Fruit fly (Drosophila melanogaster) whole organism, prepupa: ENCODE measurements around the gene ssp2.
A peak's percentile ranks its signal among the peaks of the same experiment; 100 is the strongest.

Experiments
- CG10631 ChIP-seq: fragments of 200-800 bp; sonication (Bioruptor generic); optimal IDR thresholded peaks from 2 replicates; lab custom pipeline; 2016; ENCODE audit warnings: missing biosample characterization, missing genetic modification characterization
- CG10669 ChIP-seq: fragments of 200-800 bp; sonication (Bioruptor generic); optimal IDR thresholded peaks from 3 replicates; lab custom pipeline; 2018; ENCODE audit warnings: missing biosample characterization, mild to moderate bottlenecking, missing genetic modification characterization, moderate library complexity
- CG11294 ChIP-seq: fragments of 200-800 bp; sonication (Bioruptor generic); IDR thresholded peaks from 2 replicates; pipeline ENCODE4 v1.3.6; 2022; ENCODE audit warnings: missing biosample characterization, missing genetic modification characterization
- CG11902 ChIP-seq: fragments of 200-800 bp; sonication (Bioruptor generic); optimal IDR thresholded peaks from 3 replicates; lab custom pipeline; 2016; ENCODE audit warnings: missing biosample characterization, missing genetic modification characterization
- CG1621 ChIP-seq: fragments of 200-800 bp; sonication (Bioruptor generic); optimal IDR thresholded peaks from 3 replicates; lab custom pipeline; 2018; ENCODE audit warnings: missing biosample characterization, mild to moderate bottlenecking, missing genetic modification characterization
- CG16779 ChIP-seq: fragments of 200-800 bp; sonication (Bioruptor generic); optimal IDR thresholded peaks from 3 replicates; lab custom pipeline; 2017; ENCODE audit warnings: missing biosample characterization, mild to moderate bottlenecking, missing genetic modification characterization
- CG3032 ChIP-seq: fragments of 200-800 bp; optimal IDR thresholded peaks from 2 replicates; lab custom pipeline; 2019; ENCODE audit warnings: missing biosample characterization, mild to moderate bottlenecking, missing genetic modification characterization, moderate library complexity
- CG31627 ChIP-seq: fragments of 200-800 bp; sonication (Bioruptor generic); optimal IDR thresholded peaks from 3 replicates; lab custom pipeline; 2016; ENCODE audit warnings: missing biosample characterization, missing genetic modification characterization
- CG32006 ChIP-seq: fragments of 200-800 bp; sonication (Bioruptor generic); optimal IDR thresholded peaks from 3 replicates; lab custom pipeline; 2017; ENCODE audit warnings: missing biosample characterization, mild to moderate bottlenecking, missing genetic modification characterization
- CG34406 ChIP-seq: fragments of 200-800 bp; sonication (Bioruptor generic); optimal IDR thresholded peaks from 3 replicates; lab custom pipeline; 2016; ENCODE audit warnings: missing biosample characterization, missing genetic modification characterization
- CG4318 ChIP-seq: fragments of 200-800 bp; sonication (Bioruptor generic); optimal IDR thresholded peaks from 3 replicates; lab custom pipeline; 2017; ENCODE audit warnings: missing biosample characterization, mild to moderate bottlenecking, missing genetic modification characterization
- CG6276 ChIP-seq: fragments of 200-800 bp; sonication (Bioruptor generic); optimal IDR thresholded peaks from 2 replicates; lab custom pipeline; 2017; ENCODE audit warnings: missing biosample characterization, mild to moderate bottlenecking, missing genetic modification characterization
- CG6808 ChIP-seq: fragments of 200-800 bp; sonication (Bioruptor generic); optimal IDR thresholded peaks from 3 replicates; lab custom pipeline; 2017; ENCODE audit warnings: missing biosample characterization, missing genetic modification characterization, mild to moderate bottlenecking, moderate library complexity, missing genetic modification reagents
- CG6854 ChIP-seq: fragments of 200-800 bp; sonication (Bioruptor generic); optimal IDR thresholded peaks from 2 replicates; lab custom pipeline; 2017; ENCODE audit warnings: missing biosample characterization, mild to moderate bottlenecking, missing genetic modification characterization
- CG7368 ChIP-seq: fragments of 200-800 bp; sonication (Bioruptor generic); optimal IDR thresholded peaks from 3 replicates; lab custom pipeline; 2016; ENCODE audit warnings: missing biosample characterization, missing genetic modification characterization
- CG8119 ChIP-seq: fragments of 200-800 bp; sonication (Bioruptor generic); IDR thresholded peaks from 3 replicates; pipeline ENCODE4 v1.3.6; 2022; ENCODE audit warnings: missing biosample characterization, missing genetic modification characterization
- Eip78C ChIP-seq: fragments of 200-800 bp; sonication (Bioruptor generic); peaks from one replicate; lab custom pipeline; 2016; ENCODE audit warnings: missing biosample characterization, missing genetic modification characterization
- Eip93F ChIP-seq: fragments of 200-800 bp; sonication (Bioruptor generic); optimal IDR thresholded peaks from 2 replicates; lab custom pipeline; 2016; ENCODE audit warnings: missing biosample characterization, mild to moderate bottlenecking, missing genetic modification characterization
- Ets21C ChIP-seq: fragments of 200-800 bp; sonication (Bioruptor generic); optimal IDR thresholded peaks from 3 replicates; lab custom pipeline; 2016; ENCODE audit warnings: missing biosample characterization, missing genetic modification characterization
- Hr39 ChIP-seq: fragments of 200-800 bp; sonication (Bioruptor generic); optimal IDR thresholded peaks from 2 replicates; lab custom pipeline; 2016; ENCODE audit warnings: missing biosample characterization, missing genetic modification characterization
- Hr4 ChIP-seq: fragments of 200-800 bp; sonication (Bioruptor generic); optimal IDR thresholded peaks from 3 replicates; lab custom pipeline; 2016; ENCODE audit warnings: missing biosample characterization, missing genetic modification characterization
- Lpt ChIP-seq: fragments of 200-800 bp; sonication (Bioruptor generic); optimal IDR thresholded peaks from 3 replicates; lab custom pipeline; 2016; ENCODE audit warnings: missing biosample characterization, missing genetic modification characterization
- Met ChIP-seq: fragments of 200-800 bp; sonication (Bioruptor generic); optimal IDR thresholded peaks from 3 replicates; lab custom pipeline; 2016; ENCODE audit warnings: missing biosample characterization, missing genetic modification characterization
- OdsH ChIP-seq: fragments of 200-800 bp; sonication (Bioruptor generic); optimal IDR thresholded peaks from 3 replicates; lab custom pipeline; 2016; ENCODE audit warnings: missing biosample characterization, missing genetic modification characterization
- Sox102F ChIP-seq: fragments of 200-800 bp; sonication (Bioruptor generic); optimal IDR thresholded peaks from 2 replicates; lab custom pipeline; 2016; ENCODE audit warnings: missing biosample characterization, mild to moderate bottlenecking, missing genetic modification characterization
- Sox14 ChIP-seq: fragments of 200-800 bp; sonication (Bioruptor generic); optimal IDR thresholded peaks from 3 replicates; lab custom pipeline; 2016; ENCODE audit warnings: missing biosample characterization, missing genetic modification characterization
- Sox15 ChIP-seq: fragments of 200-800 bp; sonication (Bioruptor generic); optimal IDR thresholded peaks from 3 replicates; lab custom pipeline; 2016; ENCODE audit warnings: missing biosample characterization, missing genetic modification characterization
- achi ChIP-seq: fragments of 200-800 bp; sonication (Bioruptor generic); optimal IDR thresholded peaks from 3 replicates; lab custom pipeline; 2016; ENCODE audit warnings: missing biosample characterization, missing genetic modification characterization
- acj6 ChIP-seq: fragments of 200-800 bp; sonication (Bioruptor generic); optimal IDR thresholded peaks from 3 replicates; lab custom pipeline; 2016; ENCODE audit warnings: missing biosample characterization, missing genetic modification characterization
- cyc ChIP-seq: fragments of 200-800 bp; sonication (Bioruptor generic); optimal IDR thresholded peaks from 3 replicates; lab custom pipeline; 2016; ENCODE audit warnings: missing biosample characterization, missing genetic modification characterization
- dac ChIP-seq: fragments of 200-800 bp; sonication (Bioruptor generic); optimal IDR thresholded peaks from 2 replicates; lab custom pipeline; 2017; ENCODE audit warnings: missing biosample characterization, mild to moderate bottlenecking, missing genetic modification characterization
- eg ChIP-seq: fragments of 200-800 bp; sonication (Bioruptor generic); IDR thresholded peaks from 3 replicates; pipeline ENCODE4 v1.3.6; 2022; ENCODE audit warnings: missing biosample characterization, missing genetic modification characterization
- esn ChIP-seq: fragments of 200-800 bp; sonication (Bioruptor generic); optimal IDR thresholded peaks from 2 replicates; lab custom pipeline; 2016; ENCODE audit warnings: missing biosample characterization, mild to moderate bottlenecking, missing genetic modification characterization, moderate library complexity
- fd59A ChIP-seq: fragments of 200-800 bp; sonication (Bioruptor generic); optimal IDR thresholded peaks from 2 replicates; lab custom pipeline; 2017; ENCODE audit warnings: missing biosample characterization, mild to moderate bottlenecking, missing genetic modification characterization, missing genetic modification reagents
- fd85E ChIP-seq: fragments of 200-800 bp; sonication (Bioruptor generic); optimal IDR thresholded peaks from 3 replicates; lab custom pipeline; 2016; ENCODE audit warnings: missing biosample characterization, missing genetic modification characterization
- fkh ChIP-seq: fragments of 200-800 bp; sonication (Bioruptor generic); optimal IDR thresholded peaks from 3 replicates; lab custom pipeline; 2017; ENCODE audit warnings: missing biosample characterization, mild to moderate bottlenecking, missing genetic modification characterization, moderate library complexity
- net ChIP-seq: fragments of 200-800 bp; sonication (Bioruptor generic); optimal IDR thresholded peaks from 3 replicates; lab custom pipeline; 2016; ENCODE audit warnings: missing biosample characterization, missing genetic modification characterization
- pdm3 ChIP-seq: fragments of 200-800 bp; sonication (Bioruptor generic); optimal IDR thresholded peaks from 3 replicates; lab custom pipeline; 2016; ENCODE audit warnings: missing biosample characterization, missing genetic modification characterization
- salr ChIP-seq, 2 experiments: fragments of 200-800 bp; sonication (Bioruptor generic); optimal IDR thresholded peaks; 3 replicates each; lab custom pipeline; 2016 to 2018; ENCODE audit warnings: missing biosample characterization in 2 of 2, missing genetic modification characterization in 2 of 2, mild to moderate bottlenecking in 1 of 2
- ss ChIP-seq, 2 experiments: fragments of 200-800 bp; sonication (Bioruptor generic); optimal IDR thresholded peaks; 2 replicates in 1 of 2; 3 replicates in 1 of 2; lab custom pipeline; 2017 to 2018; ENCODE audit warnings: mild to moderate bottlenecking in 2 of 2, missing biosample characterization in 2 of 2, missing genetic modification characterization in 2 of 2, moderate library complexity in 1 of 2
- svp ChIP-seq: fragments of 200-800 bp; sonication (Bioruptor generic); peaks from one replicate; lab custom pipeline; 2016; ENCODE audit warnings: missing biosample characterization, missing genetic modification characterization
- topi ChIP-seq: fragments of 200-800 bp; sonication (Bioruptor generic); optimal IDR thresholded peaks from 3 replicates; lab custom pipeline; 2016; ENCODE audit warnings: missing biosample characterization, missing genetic modification characterization
- vri ChIP-seq: fragments of 200-800 bp; sonication (Bioruptor generic); optimal IDR thresholded peaks from 3 replicates; lab custom pipeline; 2016; ENCODE audit warnings: missing biosample characterization, mild to moderate bottlenecking, missing genetic modification characterization

Gene ssp2

DNA sequence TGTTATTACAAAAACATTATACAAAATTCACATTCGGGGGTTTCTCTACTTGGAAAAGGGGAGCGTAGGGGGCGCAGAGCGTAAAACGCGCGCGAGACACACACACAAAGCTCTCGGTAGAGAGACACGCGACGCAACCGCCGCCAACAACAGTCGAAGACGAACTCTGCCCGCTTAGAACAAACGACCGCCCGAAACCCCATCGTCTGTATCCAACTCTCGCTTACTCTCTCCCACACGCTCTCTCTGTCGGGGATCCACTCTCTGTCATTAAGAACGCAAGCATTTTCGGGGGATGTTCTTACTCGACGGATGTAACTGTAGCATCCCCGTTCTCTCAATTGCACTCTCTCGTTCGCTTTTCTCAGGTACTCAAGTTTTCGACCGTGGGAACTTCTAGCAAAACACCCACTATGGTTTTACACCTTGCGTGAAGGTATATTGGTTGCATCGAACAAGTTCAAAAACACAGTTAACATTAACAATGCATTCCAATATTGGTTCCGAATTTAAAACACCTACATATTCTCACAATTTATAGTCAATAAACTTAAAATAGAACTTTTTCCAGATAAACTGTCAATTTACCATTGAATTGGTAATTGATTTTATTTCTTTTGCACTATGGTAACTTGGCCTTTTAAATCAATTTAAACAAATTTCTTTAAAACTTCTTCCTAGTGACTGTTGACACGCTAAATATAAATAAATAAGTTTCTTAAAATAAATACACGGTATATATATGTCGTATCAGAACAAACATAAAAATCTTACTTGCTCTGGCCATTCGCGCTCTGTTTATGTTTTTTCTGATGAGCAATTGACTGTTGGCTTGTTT, 45.0 kb upstream of the ssp2 start (continued):
- TF ChIP-seq eg: peak; percentile 18; the same call in 2 of the 3 replicates
- peak; percentile 35 to 63 for TF ChIP-seq ss (GFP tag; optimal IDR thresholded peaks at IDR 0.05; lab: Kevin White, UChicago)
- peak; percentile 62 for TF ChIP-seq cyc (GFP tag; lab: Kevin White, UChicago)
- TF ChIP-seq CG10669 (GFP tag; lab: Kevin White, UChicago): peak; percentile 60
- TF ChIP-seq CG4318: peak; percentile 63
- TF ChIP-seq Eip93F (GFP tag; lab: Kevin White, UChicago): no peak
- peak; percentile 57 for TF ChIP-seq CG6276 (GFP tag; lab: Kevin White, UChicago)
- TF ChIP-seq CG3032 (tag; lab: Kevin White, UChicago): peak; percentile 44
- TF ChIP-seq CG10631 (GFP tag; lab: Kevin White, UChicago): peak; percentile 77
- peak; percentile 71 for TF ChIP-seq acj6
- TF ChIP-seq CG11902 (GFP tag; lab: Kevin White, UChicago): no peak
- TF ChIP-seq vri (GFP tag; lab: Kevin White, UChicago): peak; percentile 39
- TF ChIP-seq pdm3 (GFP tag; lab: Kevin White, UChicago): peak; percentile 78
- TF ChIP-seq achi (GFP tag; lab: Kevin White, UChicago): peak; percentile 74
- TF ChIP-seq CG7368 (GFP tag; lab: Kevin White, UChicago): peak; percentile 6

DNA sequence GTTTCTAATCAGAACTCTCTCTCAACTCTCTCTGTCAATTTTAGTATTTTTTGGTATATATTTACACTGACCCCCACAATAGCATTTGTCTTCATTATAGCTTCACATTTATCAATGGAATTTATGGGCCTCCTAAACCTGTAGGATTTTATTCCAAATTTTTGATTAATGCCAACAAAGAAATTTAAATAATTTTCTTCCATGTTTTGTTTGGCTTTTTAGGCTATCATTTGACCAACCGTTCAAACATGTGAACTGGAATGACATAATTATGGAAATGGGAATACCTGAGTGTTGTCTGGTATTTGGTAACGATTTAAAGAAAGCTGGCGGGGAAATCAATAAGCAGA, 44.4 kb upstream of the ssp2 start:
- no peak for TF ChIP-seq achi (GFP tag; lab: Kevin White, UChicago)
- TF ChIP-seq CG1621: no peak
- TF ChIP-seq dac (GFP tag; lab: Kevin White, UChicago): no peak
- no peak for TF ChIP-seq CG34406 (GFP tag; lab: Kevin White, UChicago)
- TF ChIP-seq CG16779 (tag; lab: Kevin White, UChicago): no peak
- no peak for TF ChIP-seq CG31627 (GFP tag; lab: Kevin White, UChicago)
- TF ChIP-seq OdsH (GFP tag; lab: Kevin White, UChicago): no peak

DNA sequence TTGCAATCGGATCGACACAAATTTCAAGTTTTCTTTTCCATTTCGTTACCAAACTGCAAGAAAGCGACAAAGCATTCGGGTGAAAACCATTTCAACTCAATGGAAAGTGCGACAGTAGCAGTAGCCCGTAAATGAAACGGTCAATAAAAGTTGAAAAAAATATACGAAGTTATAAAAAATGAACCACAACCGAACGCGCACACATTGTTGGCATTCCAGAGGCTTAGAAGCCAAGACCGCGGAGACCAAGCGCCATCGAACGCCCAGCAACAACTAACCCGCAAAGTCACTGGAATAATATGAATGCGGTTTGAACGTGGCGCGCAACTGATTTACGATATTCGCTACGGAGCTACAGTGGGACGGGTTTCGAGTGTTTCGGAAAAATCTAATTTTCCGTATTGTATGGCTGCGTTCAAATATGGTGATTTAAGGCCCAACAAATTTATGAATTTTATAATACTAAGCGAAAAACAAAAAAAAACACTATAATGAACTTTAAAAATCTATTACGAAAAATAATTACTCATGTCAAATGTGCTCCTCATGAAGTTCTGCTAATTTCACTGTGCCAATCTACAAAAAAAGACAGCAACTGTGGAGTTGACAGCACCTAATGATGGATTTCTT, 42.9 kb upstream of the ssp2 start:
- TF ChIP-seq CG10669 (GFP tag; lab: Kevin White, UChicago) (no peak), Sox15 (GFP tag; lab: Kevin White, UChicago) (no peak), fd85E (GFP tag; lab: Kevin White, UChicago) (no peak), topi (GFP tag; lab: Kevin White, UChicago) (peak; percentile 50), ss (GFP tag; optimal IDR thresholded peaks at IDR 0.05; lab: Kevin White, UChicago) (no peak), Eip78C (GFP tag; lab: Kevin White, UChicago) (peak; percentile 90), salr (GFP tag; optimal IDR thresholded peaks at IDR 0.05; lab: Kevin White, UChicago) (peak in 1 of 2 experiments; percentile 46), svp (GFP tag; lab: Kevin White, UChicago) (peak; percentile 33), Hr4 (peak; percentile 78), achi (GFP tag; lab: Kevin White, UChicago) (peak; percentile 55), CG31627 (GFP tag; lab: Kevin White, UChicago) (peak; percentile 22), CG34406 (GFP tag; lab: Kevin White, UChicago) (no peak), CG6808 (GFP tag; lab: Kevin White, UChicago) (no peak), OdsH (GFP tag; lab: Kevin White, UChicago) (peak; percentile 43), CG11294 (GFP tag; lab: Robert Waterston, UW) (0 out of 2 replicates have a peak, but pooled peaks have one; percentile 8), fd59A (GFP tag; lab: Kevin White, UChicago) (no peak), acj6 (peak; percentile 21), fkh (GFP tag; lab: Kevin White, UChicago) (no peak), CG8119 (peak; percentile 70; the same call in 2 of the 3 replicates), Ets21C (no peak), eg (peak; percentile 33; the same call in 1 of the 3 replicates), esn (GFP tag; lab: Kevin White, UChicago) (peak; percentile 29), Sox102F (GFP tag; lab: Kevin White, UChicago) (peak; percentile 1), CG6854 (GFP tag; lab: Kevin White, UChicago) (no peak), Met (no peak), Lpt (peak; percentile 33), Hr39 (GFP tag; lab: Kevin White, UChicago) (peak; percentile 33), Eip93F (GFP tag; lab: Kevin White, UChicago) (no peak), net (GFP tag; lab: Kevin White, UChicago) (peak; percentile 54), Sox14 (GFP tag; lab: Kevin White, UChicago) (peak; percentile 44), CG7368 (GFP tag; lab: Kevin White, UChicago) (no peak), CG4318 (peak; percentile 44), CG32006 (peak; percentile 80)
